Fruit fly (Drosophila melanogaster) whole organism: ENCODE measurements around the gene nrv2.

Source experiments
- CG8478 ChIP-seq: fragments of >200 bp; optimal IDR thresholded peaks from 2 replicates; lab custom pipeline; 2018; ENCODE audit warnings: inconsistent platforms
- pan ChIP-seq: fragments of >200 bp; optimal IDR thresholded peaks from 2 replicates; lab custom pipeline; 2017
- psq ChIP-seq: fragments of >200 bp; optimal IDR thresholded peaks from 2 replicates; lab custom pipeline; 2017
- usp ChIP-seq: fragments of >200 bp; optimal IDR thresholded peaks from 2 replicates; lab custom pipeline; 2017; ENCODE audit warnings: missing biosample characterization, missing genetic modification characterization, mixed read lengths

DNA sequence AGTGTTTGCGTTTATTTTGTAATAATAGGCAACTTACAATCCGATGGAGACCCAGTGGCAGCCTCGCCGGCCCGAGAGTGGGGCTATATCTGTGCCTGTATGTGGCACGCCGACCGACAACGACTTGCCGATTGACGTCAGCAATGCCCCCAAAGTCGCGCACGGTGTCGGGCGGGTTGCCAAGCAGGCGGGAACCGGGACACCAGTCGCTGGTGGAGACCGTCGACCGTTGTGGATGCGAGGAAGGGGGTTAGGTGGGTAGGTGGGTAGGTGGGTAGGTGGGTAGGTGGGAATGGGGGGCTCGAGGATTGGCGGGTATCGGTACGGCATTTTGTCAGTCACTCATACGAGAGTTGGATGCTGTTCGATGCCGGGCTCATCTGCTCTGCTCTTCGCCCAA lies 47.6 kb downstream of the nrv2 start:
- no peak for TF ChIP-seq usp (GFP tag; lab: Kevin White, UChicago)
- no peak for TF ChIP-seq pan (lab: Kevin White, UChicago)
- TF ChIP-seq CG8478 (lab: Kevin White, UChicago), result no peak
- TF ChIP-seq psq (lab: Kevin White, UChicago), result no peak
